Fruit fly (Drosophila melanogaster): ENCODE results near the gene CG42784.

DNA sequence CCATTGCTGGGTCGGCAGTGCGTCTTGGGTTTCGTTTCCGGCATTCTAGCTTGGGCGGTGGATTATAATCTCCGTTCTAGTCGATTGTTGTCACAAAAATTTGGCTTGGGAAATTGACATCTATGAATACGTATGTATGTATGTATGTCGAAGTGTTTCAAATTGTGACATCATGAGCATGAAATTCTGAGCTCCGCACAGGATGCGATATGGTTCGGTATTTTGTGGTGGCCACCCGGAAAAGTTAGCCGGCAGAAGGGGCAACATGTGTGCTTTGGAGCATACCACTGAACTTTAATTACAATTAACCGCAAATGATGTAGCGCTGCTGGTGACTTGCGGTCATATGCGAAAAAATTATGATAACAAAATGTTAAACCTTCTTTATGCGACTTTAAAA, 120.4 kb downstream of the CG42784 start, which contains the start of gene CG15638:
- TF ChIP-seq CG8478 (optimal IDR thresholded peaks at IDR 0.05) (no peak), CTCF (optimal IDR thresholded peaks at IDR 0.05) (no peak)
